Worm (Caenorhabditis elegans) whole organism, L1 larva: ENCODE measurements around the gene T19H12.2.

Experiments used
- ama-1 ChIP-seq: fragments of 150-350 bp; optimal IDR thresholded peaks from 2 replicates; lab custom pipeline; 2014
- lin-39 ChIP-seq: fragments of 150-350 bp; optimal IDR thresholded peaks from 2 replicates; lab custom pipeline; 2014; ENCODE audit warnings: missing biosample characterization, missing genetic modification reagents, missing genetic modification characterization
- lsy-2 ChIP-seq, 2 experiments: fragments of 150-350 bp; optimal IDR thresholded peaks; 2 replicates each; lab custom pipeline; 2014; ENCODE audit warnings: missing biosample characterization in 2 of 2, missing genetic modification characterization in 2 of 2

- TF ChIP-seq lsy-2 (tag; optimal IDR thresholded peaks at IDR 0.05; lab: Kevin White, UChicago) (no peak), ama-1 (lab: Kevin White, UChicago) (no peak), lin-39 (no peak)
These were observed 12.6 kb upstream of the T19H12.2 start, which contains the start of gene T19H12.6 for ce11 chrV:4877587-4877986.
